Fruit fly (Drosophila melanogaster) whole organism, embryonic: Measurements from ENCODE around the gene CG7465.

ENCODE experiments used
- Antp ChIP-seq: fragments of 200-800 bp; sonication (Bioruptor generic); optimal IDR thresholded peaks from 3 replicates; lab custom pipeline; 2016; ENCODE audit warnings: missing biosample characterization, missing genetic modification characterization
- Blimp-1 ChIP-seq: fragments of 200-800 bp; sonication (Bioruptor generic); optimal IDR thresholded peaks from 3 replicates; lab custom pipeline; 2018; ENCODE audit warnings: missing biosample characterization, missing genetic modification characterization, mild to moderate bottlenecking, moderate library complexity, missing genetic modification reagents
- CG15479 ChIP-seq: fragments of 200-800 bp; sonication (Bioruptor generic); optimal IDR thresholded peaks from 3 replicates; lab custom pipeline; 2019; ENCODE audit warnings: missing biosample characterization, mild to moderate bottlenecking, missing genetic modification characterization, moderate library complexity
- CG16779 ChIP-seq: fragments of 200-800 bp; sonication (Bioruptor generic); IDR thresholded peaks from 2 replicates; pipeline ENCODE4 v1.3.6; 2022; ENCODE audit warnings: missing biosample characterization, missing genetic modification characterization
- CG17829 ChIP-seq: fragments of 200-800 bp; optimal IDR thresholded peaks from 2 replicates; lab custom pipeline; 2019; ENCODE audit warnings: missing biosample characterization, mild to moderate bottlenecking, missing genetic modification characterization, moderate library complexity
- CG5180 ChIP-seq: fragments of 200-800 bp; sonication (Bioruptor generic); optimal IDR thresholded peaks from 3 replicates; lab custom pipeline; 2017; ENCODE audit warnings: missing biosample characterization, missing genetic modification characterization, mild to moderate bottlenecking, moderate library complexity, missing genetic modification reagents
- CG6689 ChIP-seq: fragments of 200-800 bp; sonication (Bioruptor generic); IDR thresholded peaks from 2 replicates; pipeline ENCODE4 v1.3.6; 2022; ENCODE audit warnings: missing biosample characterization, missing genetic modification characterization
- CG8388 ChIP-seq: fragments of 200-800 bp; sonication (Bioruptor generic); optimal IDR thresholded peaks from 2 replicates; lab custom pipeline; 2019; ENCODE audit warnings: missing biosample characterization, mild to moderate bottlenecking, missing genetic modification characterization, moderate library complexity
- Doc2 ChIP-seq: fragments of 200-800 bp; sonication (Bioruptor generic); IDR thresholded peaks from 2 replicates; pipeline ENCODE4 v1.3.6; 2022; ENCODE audit warnings: missing biosample characterization, missing genetic modification characterization
- Drgx ChIP-seq: fragments of 200-800 bp; sonication (Bioruptor generic); IDR thresholded peaks from 2 replicates; pipeline ENCODE4 v1.3.6; 2022; ENCODE audit warnings: missing biosample characterization, missing genetic modification characterization
- Fer2 ChIP-seq: fragments of 200-800 bp; sonication (Bioruptor generic); optimal IDR thresholded peaks from 2 replicates; lab custom pipeline; 2018; ENCODE audit warnings: missing biosample characterization, mild to moderate bottlenecking, missing genetic modification characterization, moderate library complexity
- Fer3 ChIP-seq: fragments of 200-800 bp; sonication (Bioruptor generic); optimal IDR thresholded peaks from 2 replicates; lab custom pipeline; 2018; ENCODE audit warnings: missing biosample characterization, mild to moderate bottlenecking, missing genetic modification characterization, moderate library complexity
- Med ChIP-seq: fragments of 200-800 bp; sonication (Bioruptor generic); peaks from one replicate; lab custom pipeline; 2016; ENCODE audit warnings: missing biosample characterization, missing genetic modification characterization, mild to moderate bottlenecking, inconsistent platforms, moderate library complexity
- NfI ChIP-seq: fragments of 200-800 bp; sonication (Bioruptor generic); optimal IDR thresholded peaks from 3 replicates; lab custom pipeline; 2018; ENCODE audit warnings: missing biosample characterization, mild to moderate bottlenecking, missing genetic modification characterization, moderate library complexity
- Spps ChIP-seq: fragments of 200-800 bp; sonication (Bioruptor generic); optimal IDR thresholded peaks from 2 replicates; lab custom pipeline; 2018; ENCODE audit warnings: missing biosample characterization, mild to moderate bottlenecking, missing genetic modification characterization
- Sry-δ ChIP-seq: fragments of 200-800 bp; sonication (Bioruptor generic); optimal IDR thresholded peaks from 2 replicates; lab custom pipeline; 2016; ENCODE audit warnings: missing biosample characterization, missing genetic modification characterization
- abd-A ChIP-seq: fragments of 200-800 bp; sonication (Bioruptor generic); optimal IDR thresholded peaks from 3 replicates; lab custom pipeline; 2019; ENCODE audit warnings: missing biosample characterization, mild to moderate bottlenecking, missing genetic modification characterization, moderate library complexity
- bbx ChIP-seq: fragments of 200-800 bp; sonication (Bioruptor generic); IDR thresholded peaks from 2 replicates; pipeline ENCODE4 v1.3.6; 2022; ENCODE audit warnings: missing biosample characterization, missing genetic modification characterization; ENCODE audit not compliant: partially characterized antibody
- bcd ChIP-seq: fragments of 200-800 bp; sonication (Bioruptor generic); optimal IDR thresholded peaks from 2 replicates; lab custom pipeline; 2017; ENCODE audit warnings: missing biosample characterization, mild to moderate bottlenecking, missing genetic modification characterization
- bsh ChIP-seq, 2 experiments: fragments of 200-800 bp; sonication (Bioruptor generic); optimal IDR thresholded peaks; 2 replicates each; lab custom pipeline; 2017 to 2018; ENCODE audit warnings: mild to moderate bottlenecking in 2 of 2, missing biosample characterization in 2 of 2, missing genetic modification characterization in 2 of 2, moderate library complexity in 1 of 2
- crp ChIP-seq, 2 experiments: fragments of 200-800 bp; sonication (Bioruptor generic); optimal IDR thresholded peaks; 2 replicates in 1 of 2; 3 replicates in 1 of 2; lab custom pipeline; 2017; ENCODE audit warnings: missing biosample characterization in 2 of 2, missing genetic modification characterization in 2 of 2, mild to moderate bottlenecking in 1 of 2, moderate library complexity in 1 of 2
- gcm ChIP-seq: fragments of 200-800 bp; sonication (Bioruptor generic); optimal IDR thresholded peaks from 2 replicates; lab custom pipeline; 2019; ENCODE audit warnings: missing biosample characterization, mild to moderate bottlenecking, missing genetic modification characterization, moderate library complexity
- h ChIP-seq: fragments of >200 bp; optimal IDR thresholded peaks from 2 replicates; lab custom pipeline; 2017
- jumu ChIP-seq: fragments of 200-800 bp; sonication (Bioruptor generic); optimal IDR thresholded peaks from 3 replicates; lab custom pipeline; 2016; ENCODE audit warnings: missing biosample characterization, missing genetic modification characterization
- lbe ChIP-seq: fragments of 200-800 bp; sonication (Bioruptor generic); optimal IDR thresholded peaks from 2 replicates; lab custom pipeline; 2016; ENCODE audit warnings: missing biosample characterization, mild to moderate bottlenecking, missing genetic modification characterization
- maf-S ChIP-seq: fragments of 200-800 bp; sonication (Bioruptor generic); optimal IDR thresholded peaks from 2 replicates; lab custom pipeline; 2016; ENCODE audit warnings: missing biosample characterization, missing genetic modification characterization
- nom ChIP-seq: fragments of 200-800 bp; sonication (Bioruptor generic); optimal IDR thresholded peaks from 2 replicates; lab custom pipeline; 2017; ENCODE audit warnings: missing biosample characterization, missing genetic modification characterization, mild to moderate bottlenecking, moderate library complexity, missing genetic modification reagents
- scrt ChIP-seq: fragments of 200-800 bp; sonication (Bioruptor generic); optimal IDR thresholded peaks from 2 replicates; lab custom pipeline; 2018; ENCODE audit warnings: missing biosample characterization, mild to moderate bottlenecking, missing genetic modification characterization, moderate library complexity
- stwl ChIP-seq: fragments of 200-800 bp; sonication (Bioruptor generic); optimal IDR thresholded peaks from 3 replicates; lab custom pipeline; 2018; ENCODE audit warnings: missing biosample characterization, mild to moderate bottlenecking, missing genetic modification characterization, moderate library complexity
- tup ChIP-seq: fragments of 200-800 bp; sonication (Bioruptor generic); optimal IDR thresholded peaks from 2 replicates; lab custom pipeline; 2016; ENCODE audit warnings: missing biosample characterization, mild to moderate bottlenecking, missing genetic modification characterization, moderate library complexity
- zen2 ChIP-seq: fragments of 200-800 bp; sonication (Bioruptor generic); IDR thresholded peaks from 3 replicates; pipeline ENCODE4 v1.3.6; 2022; ENCODE audit warnings: missing biosample characterization, missing genetic modification characterization; ENCODE audit not compliant: partially characterized antibody
- zf30C ChIP-seq: fragments of 200-800 bp; sonication (Bioruptor generic); optimal IDR thresholded peaks from 3 replicates; lab custom pipeline; 2018; ENCODE audit warnings: missing biosample characterization, mild to moderate bottlenecking, missing genetic modification characterization

CG7465 gene

dm6 chr3L:4493609-4494008 lies 13.5 kb downstream of the CG7465 start:
- TF ChIP-seq zf30C (GFP tag; lab: Kevin White, UChicago) (no peak), Doc2 (peak; percentile 20; the same call in 1 of the 2 replicates)

dm6 chr3L:4494603-4495002 lies 14.5 kb downstream of the CG7465 start:
- TF ChIP-seq lbe (GFP tag; lab: Kevin White, UChicago) (peak; percentile 62), zen2 (no peak), crp (GFP tag; optimal IDR thresholded peaks at IDR 0.05; lab: Kevin White, UChicago) (no peak), nom (GFP tag; lab: Kevin White, UChicago) (peak; percentile 79), bcd (no peak), Sry-δ (GFP tag; lab: Kevin White, UChicago) (no peak), bsh (GFP tag; optimal IDR thresholded peaks at IDR 0.05; lab: Kevin White, UChicago) (peak in 1 of 2 experiments; percentile 49), CG15479 (GFP tag; lab: Kevin White, UChicago) (no peak)
- TF ChIP-seq, all 482 proteins: peak for 3

dm6 chr3L:4497677-4498076 lies 17.6 kb downstream of the CG7465 start, which contains the start of gene CG13721:
CG13721 (minus strand) TSS chr3L:4497777.
- no peak for TF ChIP-seq Spps (tag; lab: Kevin White, UChicago)
- TF ChIP-seq CG17829 (tag; lab: Kevin White, UChicago): no peak
- no peak for TF ChIP-seq Fer3 (tag; lab: Kevin White, UChicago)
- TF ChIP-seq CG16779 (GFP tag; lab: Robert Waterston, UW): no peak
- TF ChIP-seq NfI (GFP tag; lab: Kevin White, UChicago): no peak
- no peak for TF ChIP-seq gcm (GFP tag; lab: Kevin White, UChicago)
- TF ChIP-seq scrt (GFP tag; lab: Kevin White, UChicago): no peak
- TF ChIP-seq maf-S (GFP tag; lab: Kevin White, UChicago): no peak
- no peak for TF ChIP-seq jumu (GFP tag; lab: Kevin White, UChicago)
- no peak for TF ChIP-seq CG6689 (GFP tag; lab: Robert Waterston, UW)
- TF ChIP-seq Fer2 (tag; lab: Kevin White, UChicago): no peak
- TF ChIP-seq CG5180 (GFP tag; lab: Kevin White, UChicago): no peak
- TF ChIP-seq bbx (GFP tag; lab: Robert Waterston, UW): no peak
- no peak for TF ChIP-seq Drgx (GFP tag; lab: Robert Waterston, UW)
- TF ChIP-seq h (lab: Kevin White, UChicago): no peak

dm6 chr3L:4500400-4500799 lies 20.3 kb downstream of the CG7465 start, which contains the start of gene CG13720:
CG13720 (minus strand) TSS chr3L:4500500.
- no peak for TF ChIP-seq Med
- peak; percentile 67 for TF ChIP-seq Blimp-1 (GFP tag; lab: Kevin White, UChicago)

dm6 chr3L:4501406-4501805 lies 21.3 kb downstream of the CG7465 start:
- no peak for TF ChIP-seq Antp (GFP tag; lab: Kevin White, UChicago)
- no peak for TF ChIP-seq abd-A (tag; lab: Kevin White, UChicago)
- TF ChIP-seq tup (GFP tag; lab: Kevin White, UChicago): no peak
- peak; percentile 91 for TF ChIP-seq CG8388
- TF ChIP-seq stwl (tag; lab: Kevin White, UChicago): peak; percentile 39
